Fruit fly (Drosophila melanogaster) whole organism, embryonic: Measurements from ENCODE around the gene lili.

ENCODE experiments used
- Abd-B ChIP-seq: fragments of 200-800 bp; sonication (Bioruptor generic); optimal IDR thresholded peaks from 2 replicates; lab custom pipeline; 2018; ENCODE audit warnings: missing biosample characterization, mild to moderate bottlenecking, missing genetic modification characterization, moderate library complexity
- CG10462 ChIP-seq: fragments of 200-800 bp; sonication (Bioruptor generic); optimal IDR thresholded peaks from 2 replicates; lab custom pipeline; 2016; ENCODE audit warnings: missing biosample characterization, missing genetic modification characterization
- CG10979 ChIP-seq: fragments of 200-800 bp; sonication (Bioruptor generic); optimal IDR thresholded peaks from 2 replicates; lab custom pipeline; 2018; ENCODE audit warnings: missing biosample characterization, mild to moderate bottlenecking, missing genetic modification characterization, moderate library complexity
- CG11560 ChIP-seq: fragments of 200-800 bp; sonication (Bioruptor generic); IDR thresholded peaks from 3 replicates; pipeline ENCODE4 v1.3.6; 2022; ENCODE audit warnings: missing biosample characterization, missing genetic modification characterization
- CG12942 ChIP-seq: fragments of 200-800 bp; sonication (Bioruptor generic); optimal IDR thresholded peaks from 3 replicates; lab custom pipeline; 2016; ENCODE audit warnings: missing biosample characterization, missing genetic modification characterization
- CG13424 ChIP-seq: fragments of 200-800 bp; sonication (Bioruptor generic); optimal IDR thresholded peaks from 2 replicates; lab custom pipeline; 2019; ENCODE audit warnings: missing biosample characterization, mild to moderate bottlenecking, missing genetic modification characterization, moderate library complexity
- CG13624 ChIP-seq: fragments of 200-800 bp; sonication (Bioruptor generic); optimal IDR thresholded peaks from 2 replicates; lab custom pipeline; 2016; ENCODE audit warnings: missing biosample characterization, missing genetic modification characterization
- CG14965 ChIP-seq: fragments of 200-800 bp; sonication (Bioruptor generic); optimal IDR thresholded peaks from 2 replicates; lab custom pipeline; 2016; ENCODE audit warnings: missing biosample characterization, missing genetic modification characterization, borderline replicate concordance
- CG1602 ChIP-seq: fragments of 200-800 bp; sonication (Bioruptor generic); optimal IDR thresholded peaks from 3 replicates; lab custom pipeline; 2016; ENCODE audit warnings: missing biosample characterization, missing genetic modification characterization
- CG1603 ChIP-seq: fragments of 200-800 bp; sonication (Bioruptor generic); optimal IDR thresholded peaks from 2 replicates; lab custom pipeline; 2019; ENCODE audit warnings: missing biosample characterization, mild to moderate bottlenecking, missing genetic modification characterization, moderate library complexity
- CG17912 ChIP-seq: fragments of 200-800 bp; sonication (Bioruptor generic); optimal IDR thresholded peaks from 2 replicates; lab custom pipeline; 2018; ENCODE audit warnings: missing biosample characterization, mild to moderate bottlenecking, missing genetic modification characterization
- CG2712 ChIP-seq: fragments of 200-800 bp; optimal IDR thresholded peaks from 3 replicates; lab custom pipeline; 2019; ENCODE audit warnings: missing biosample characterization, mild to moderate bottlenecking, missing genetic modification characterization, moderate library complexity
- CG30403 ChIP-seq: fragments of 200-800 bp; sonication (Bioruptor generic); optimal IDR thresholded peaks from 3 replicates; lab custom pipeline; 2016; ENCODE audit warnings: missing biosample characterization, missing genetic modification characterization
- CG42726 ChIP-seq: fragments of 200-800 bp; sonication (Bioruptor generic); IDR thresholded peaks from 2 replicates; pipeline ENCODE4 v1.3.6; 2022; ENCODE audit warnings: missing biosample characterization, missing genetic modification characterization; ENCODE audit not compliant: partially characterized antibody
- CG4617 ChIP-seq: fragments of 200-800 bp; sonication (Bioruptor generic); optimal IDR thresholded peaks from 3 replicates; lab custom pipeline; 2016; ENCODE audit warnings: missing biosample characterization, missing genetic modification characterization, borderline replicate concordance
- CG7928 ChIP-seq: fragments of 200-800 bp; sonication (Bioruptor generic); optimal IDR thresholded peaks from 2 replicates; lab custom pipeline; 2017; ENCODE audit warnings: missing biosample characterization, mild to moderate bottlenecking, missing genetic modification characterization
- CG8290 ChIP-seq, 3 experiments: fragments of 200-800 bp; sonication (Bioruptor generic); optimal IDR thresholded peaks; 2 replicates each; lab custom pipeline; 2016 to 2019; ENCODE audit warnings: missing biosample characterization in 3 of 3, missing genetic modification characterization in 3 of 3, mild to moderate bottlenecking in 2 of 3, moderate library complexity in 1 of 3
- Dbx ChIP-seq: fragments of 200-800 bp; sonication (Bioruptor generic); IDR thresholded peaks from 3 replicates; pipeline ENCODE4 v1.3.6; 2022; ENCODE audit warnings: missing biosample characterization, missing genetic modification characterization
- Dll ChIP-seq: fragments of 200-800 bp; sonication (Bioruptor generic); IDR thresholded peaks from 4 replicates; pipeline ENCODE4 v1.3.6; 2022; ENCODE audit warnings: missing biosample characterization, missing genetic modification characterization; ENCODE audit not compliant: partially characterized antibody
- Dref ChIP-seq: fragments of 200-800 bp; sonication (Bioruptor generic); IDR thresholded peaks from 2 replicates; pipeline ENCODE4 v1.3.6; 2022; ENCODE audit warnings: missing biosample characterization, missing genetic modification characterization
- E2f1 ChIP-seq: fragments of 200-800 bp; sonication (Bioruptor generic); IDR thresholded peaks from 2 replicates; pipeline ENCODE4 v1.3.6; 2022; ENCODE audit warnings: missing biosample characterization, missing genetic modification characterization
- HLHmδ ChIP-seq: fragments of 200-800 bp; sonication (Bioruptor generic); optimal IDR thresholded peaks from 2 replicates; lab custom pipeline; 2018; ENCODE audit warnings: missing biosample characterization, mild to moderate bottlenecking, missing genetic modification characterization, moderate library complexity
- Mad ChIP-seq: fragments of 200-800 bp; sonication (Bioruptor generic); optimal IDR thresholded peaks from 2 replicates; lab custom pipeline; 2016; ENCODE audit warnings: missing biosample characterization, missing genetic modification characterization
- Opbp ChIP-seq: fragments of 200-800 bp; sonication (Bioruptor generic); IDR thresholded peaks from 3 replicates; pipeline ENCODE4 v1.3.6; 2022; ENCODE audit warnings: missing biosample characterization, missing genetic modification characterization; ENCODE audit not compliant: partially characterized antibody
- ara ChIP-seq: fragments of 200-800 bp; sonication (Bioruptor generic); IDR thresholded peaks from 2 replicates; pipeline ENCODE4 v1.3.6; 2022; ENCODE audit warnings: missing biosample characterization, missing genetic modification characterization
- cad ChIP-seq: fragments of >200 bp; optimal IDR thresholded peaks from 2 replicates; lab custom pipeline; 2017; ENCODE audit warnings: missing biosample characterization, missing genetic modification characterization
- dm ChIP-seq: fragments of 200-800 bp; sonication (Bioruptor generic); optimal IDR thresholded peaks from 3 replicates; lab custom pipeline; 2016; ENCODE audit warnings: missing biosample characterization, missing genetic modification characterization
- dysf ChIP-seq: fragments of 200-800 bp; sonication (Bioruptor generic); IDR thresholded peaks from 3 replicates; pipeline ENCODE4 v1.3.6; 2022; ENCODE audit warnings: missing biosample characterization, missing genetic modification characterization
- ems ChIP-seq: fragments of 200-800 bp; sonication (Bioruptor generic); optimal IDR thresholded peaks from 3 replicates; lab custom pipeline; 2016; ENCODE audit warnings: missing biosample characterization, missing genetic modification characterization
- esg ChIP-seq: fragments of 200-800 bp; sonication (Bioruptor generic); conservative IDR thresholded peaks from 2 replicates; pipeline ENCODE4 v1.3.6; 2022; ENCODE audit warnings: missing biosample characterization, missing genetic modification characterization
- ewg ChIP-seq: fragments of 200-800 bp; sonication (Bioruptor generic); optimal IDR thresholded peaks from 3 replicates; lab custom pipeline; 2017; ENCODE audit warnings: mild to moderate bottlenecking, missing biosample characterization, missing genetic modification reagents, missing genetic modification characterization
- grn ChIP-seq: fragments of 200-800 bp; sonication (Bioruptor generic); optimal IDR thresholded peaks from 3 replicates; lab custom pipeline; 2017; ENCODE audit warnings: missing biosample characterization, missing genetic modification characterization
- gsb-n ChIP-seq: fragments of 200-800 bp; sonication (Bioruptor generic); optimal IDR thresholded peaks from 3 replicates; lab custom pipeline; 2018; ENCODE audit warnings: missing biosample characterization, mild to moderate bottlenecking, missing genetic modification characterization
- ham ChIP-seq: fragments of 200-800 bp; sonication (Bioruptor generic); IDR thresholded peaks from 2 replicates; pipeline ENCODE4 v1.3.6; 2022; ENCODE audit warnings: missing biosample characterization, missing genetic modification characterization
- jumu ChIP-seq: fragments of 200-800 bp; sonication (Bioruptor generic); optimal IDR thresholded peaks from 3 replicates; lab custom pipeline; 2016; ENCODE audit warnings: missing biosample characterization, missing genetic modification characterization
- mld ChIP-seq: fragments of 200-800 bp; sonication (Bioruptor generic); IDR thresholded peaks from 3 replicates; pipeline ENCODE4 v1.3.6; 2022; ENCODE audit warnings: missing biosample characterization, missing genetic modification characterization; ENCODE audit not compliant: partially characterized antibody
- nmo ChIP-seq: fragments of 200-800 bp; sonication (Bioruptor generic); optimal IDR thresholded peaks from 2 replicates; lab custom pipeline; 2018; ENCODE audit warnings: missing biosample characterization, mild to moderate bottlenecking, missing genetic modification characterization, moderate library complexity
- pho ChIP-seq: fragments of 200-800 bp; sonication (Bioruptor generic); optimal IDR thresholded peaks from 2 replicates; lab custom pipeline; 2016; ENCODE audit warnings: missing biosample characterization, missing genetic modification characterization
- sc ChIP-seq, 3 experiments: fragments of >200 bp in 2 of 3; fragments of 200-800 bp in 1 of 3; sonication (Bioruptor generic) in 1 of 3; optimal IDR thresholded peaks; 2 replicates in 2 of 3; 3 replicates in 1 of 3; lab custom pipeline; 2017; ENCODE audit warnings: mild to moderate bottlenecking in 1 of 3, missing biosample characterization in 1 of 3, missing genetic modification characterization in 1 of 3, missing genetic modification reagents in 1 of 3
- sd ChIP-seq: fragments of 200-800 bp; sonication (Bioruptor generic); optimal IDR thresholded peaks from 3 replicates; lab custom pipeline; 2018; ENCODE audit warnings: missing biosample characterization, mild to moderate bottlenecking, missing genetic modification characterization, moderate library complexity
- seq ChIP-seq: fragments of 200-800 bp; sonication (Bioruptor generic); IDR thresholded peaks from 2 replicates; pipeline ENCODE4 v1.3.6; 2022; ENCODE audit warnings: missing biosample characterization, missing genetic modification characterization
- sima ChIP-seq: fragments of 200-800 bp; sonication (Bioruptor generic); optimal IDR thresholded peaks from 2 replicates; lab custom pipeline; 2016; ENCODE audit warnings: missing biosample characterization, missing genetic modification characterization
- tin ChIP-seq: fragments of 200-800 bp; sonication (Bioruptor generic); optimal IDR thresholded peaks from 3 replicates; lab custom pipeline; 2016; ENCODE audit warnings: missing biosample characterization, missing genetic modification characterization
- toy ChIP-seq: fragments of 200-800 bp; sonication (Bioruptor generic); IDR thresholded peaks from 2 replicates; pipeline ENCODE4 v1.3.6; 2022; ENCODE audit warnings: missing biosample characterization, missing genetic modification characterization
- unpg ChIP-seq: fragments of 200-800 bp; sonication (Bioruptor generic); optimal IDR thresholded peaks from 3 replicates; lab custom pipeline; 2018; ENCODE audit warnings: missing biosample characterization, mild to moderate bottlenecking, missing genetic modification characterization, moderate library complexity
- vnd ChIP-seq: fragments of 200-800 bp; sonication (Bioruptor generic); IDR thresholded peaks from 3 replicates; pipeline ENCODE4 v1.3.6; 2022; ENCODE audit warnings: missing biosample characterization, missing genetic modification characterization; ENCODE audit not compliant: partially characterized antibody
- zen ChIP-seq: fragments of 200-800 bp; sonication (Bioruptor generic); optimal IDR thresholded peaks from 3 replicates; lab custom pipeline; 2018; ENCODE audit warnings: missing biosample characterization, mild to moderate bottlenecking, missing genetic modification characterization, moderate library complexity

lili gene

DNA sequence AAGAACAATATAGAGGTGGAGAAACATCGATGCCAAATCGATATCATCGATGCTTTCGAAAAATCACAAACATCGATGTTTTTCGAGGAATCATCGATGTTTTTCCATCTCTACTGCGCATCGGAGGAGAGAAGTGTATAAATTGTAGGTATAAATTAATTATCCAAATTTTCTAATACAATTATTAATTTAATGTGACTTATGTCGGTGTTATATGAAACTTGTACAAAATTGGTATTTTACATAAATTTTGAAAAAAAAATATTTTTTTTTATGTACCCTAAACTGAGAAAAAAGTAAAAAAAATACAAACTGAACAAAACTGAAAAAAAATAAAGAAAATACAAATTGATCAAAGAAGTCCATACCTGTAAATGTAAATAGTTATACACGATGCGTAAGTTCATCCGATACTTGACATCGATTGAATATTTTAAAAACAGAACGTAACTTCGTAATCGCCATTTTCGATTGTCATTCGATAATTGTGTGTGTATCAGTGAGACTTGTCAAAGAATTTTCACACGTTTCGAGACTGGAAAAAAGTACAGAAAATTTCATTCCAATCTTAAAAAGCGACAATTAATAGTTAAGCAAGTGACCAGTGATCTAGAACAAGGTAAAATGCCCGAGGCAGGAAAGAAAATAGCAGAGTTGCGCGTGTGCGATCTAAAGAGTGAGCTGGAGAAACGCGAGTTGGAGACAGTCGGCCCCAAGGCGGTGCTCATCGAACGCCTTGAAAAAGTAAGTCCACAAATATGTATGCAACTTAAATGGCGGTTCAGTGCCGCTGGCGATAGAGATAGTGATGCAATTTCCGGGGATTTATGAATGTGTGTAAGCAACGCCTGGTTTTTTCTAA, 3.4 kb upstream of the lili start, which contains the start of the genes CG5808 and Saf-B (continued):
- TF ChIP-seq sima (no peak), unpg (GFP tag; lab: Kevin White, UChicago) (no peak), zen (tag; lab: Kevin White, UChicago) (peak; percentile 32), sd (tag; lab: Kevin White, UChicago) (no peak), CG14965 (GFP tag; lab: Kevin White, UChicago) (no peak), vnd (GFP tag; lab: Robert Waterston, UW) (peak; percentile 88), ems (no peak), nmo (GFP tag; lab: Kevin White, UChicago) (peak; percentile 85), sc (optimal IDR thresholded peaks at IDR 0.05; lab: Kevin White, UChicago) (no peak), sc (GFP tag; optimal IDR thresholded peaks at IDR 0.05; lab: Kevin White, UChicago) (no peak), jumu (GFP tag; lab: Kevin White, UChicago) (no peak), ham (no peak), CG8290 (GFP tag; optimal IDR thresholded peaks at IDR 0.05; lab: Kevin White, UChicago) (peak; percentile 96), CG8290 (tag; optimal IDR thresholded peaks at IDR 0.05; lab: Kevin White, UChicago) (peak in 1 of 2 experiments; percentile 98), Mad (GFP tag; lab: Kevin White, UChicago) (no peak), dysf (GFP tag; lab: Robert Waterston, UW) (peak; percentile 50; the same call in 2 of the 3 replicates), seq (GFP tag; lab: Robert Waterston, UW) (no peak; the same call in 1 of the 2 replicates), pho (peak; percentile 7), CG13424 (tag; lab: Kevin White, UChicago) (peak; percentile 30), ewg (GFP tag; lab: Kevin White, UChicago) (peak; percentile 31), gsb-n (tag; lab: Kevin White, UChicago) (no peak), CG2712 (tag; lab: Kevin White, UChicago) (peak; percentile 61), E2f1 (GFP tag; lab: Robert Waterston, UW) (peak; percentile 59), ara (no peak), CG17912 (no peak), Dbx (GFP tag; lab: Robert Waterston, UW) (peak; percentile 44; the same call in 2 of the 3 replicates), CG30403 (GFP tag; lab: Kevin White, UChicago) (peak; percentile 57), CG10462 (no peak), Dref (GFP tag; lab: Robert Waterston, UW) (peak; percentile 82), CG42726 (GFP tag; lab: Robert Waterston, UW) (0 out of 2 replicates have a peak, but pooled peaks have one; percentile 32), CG11560 (tag; lab: Robert Waterston, UW) (peak; percentile 92), dm (no peak), CG10979 (peak; percentile 28), CG12942 (GFP tag; lab: Kevin White, UChicago) (no peak), CG4617 (GFP tag; lab: Kevin White, UChicago) (peak; percentile 39), CG13624 (GFP tag; lab: Kevin White, UChicago) (no peak), CG1603 (tag; lab: Kevin White, UChicago) (no peak), CG7928 (peak; percentile 18), HLHmδ (GFP tag; lab: Kevin White, UChicago) (no peak), toy (GFP tag; lab: Robert Waterston, UW) (no peak), cad (GFP tag; lab: Kevin White, UChicago) (no peak), esg (GFP tag; lab: Robert Waterston, UW) (peak; percentile 33; the same call in 1 of the 2 replicates), CG1602 (GFP tag; lab: Kevin White, UChicago) (peak; percentile 17), Abd-B (GFP tag; lab: Kevin White, UChicago) (no peak), Opbp (GFP tag; lab: Robert Waterston, UW) (peak; percentile 80), mld (GFP tag; lab: Robert Waterston, UW) (peak; percentile 50; the same call in 2 of the 3 replicates), tin (GFP tag; lab: Kevin White, UChicago) (peak; percentile 55), grn (no peak), Dll (GFP tag; lab: Robert Waterston, UW) (peak; percentile 84)
